Worm (Caenorhabditis elegans) whole organism, L3 larva: ENCODE results near the gene drr-1.
A peak's percentile ranks its signal among the peaks of the same experiment; 100 is the strongest.

ENCODE experiments used
- R02D3.7 ChIP-seq: fragments of 150-350 bp; optimal IDR thresholded peaks from 2 replicates; lab custom pipeline; 2014; ENCODE audit warnings: missing biosample characterization, missing genetic modification characterization
- ZK546.5 ChIP-seq: sonication (generic microtip); optimal IDR thresholded peaks from 2 replicates; lab custom pipeline; 2017; ENCODE audit warnings: missing biosample characterization, missing genetic modification characterization
- ama-1 ChIP-seq: fragments of 150-350 bp; optimal IDR thresholded peaks from 2 replicates; lab custom pipeline; 2018
- ceh-16 ChIP-seq: sonication (generic microtip); optimal IDR thresholded peaks from 2 replicates; lab custom pipeline; 2017; ENCODE audit warnings: missing biosample characterization, missing genetic modification characterization
- ceh-28 ChIP-seq: fragments of 150-350 bp; optimal IDR thresholded peaks from 2 replicates; lab custom pipeline; 2014; ENCODE audit warnings: missing biosample characterization, missing genetic modification reagents, missing genetic modification characterization
- ceh-82 ChIP-seq: fragments of 150-350 bp; optimal IDR thresholded peaks from 2 replicates; lab custom pipeline; 2014; ENCODE audit warnings: missing biosample characterization, missing genetic modification characterization
- ceh-9 ChIP-seq: sonication (generic microtip); optimal IDR thresholded peaks from 2 replicates; lab custom pipeline; 2018; ENCODE audit warnings: missing biosample characterization, missing genetic modification characterization
- daf-12 ChIP-seq: fragments of 150-350 bp; optimal IDR thresholded peaks from 2 replicates; lab custom pipeline; 2014; ENCODE audit warnings: missing biosample characterization, missing genetic modification reagents, missing genetic modification characterization
- egl-27 ChIP-seq: sonication (generic microtip); optimal IDR thresholded peaks from 4 replicates; lab custom pipeline; 2017; ENCODE audit warnings: missing biosample characterization, missing genetic modification reagents, missing genetic modification characterization
- elt-1 ChIP-seq: fragments of 150-350 bp; optimal IDR thresholded peaks from 2 replicates; lab custom pipeline; 2014; ENCODE audit warnings: missing biosample characterization, missing genetic modification characterization
- elt-2 ChIP-seq: sonication (generic microtip); optimal IDR thresholded peaks from 2 replicates; lab custom pipeline; 2016; ENCODE audit warnings: missing genetic modification reagents, mild to moderate bottlenecking, missing genetic modification characterization, missing compliant biosample characterization
- elt-3 ChIP-seq, 3 experiments: fragments of 150-350 bp in 1 of 3; sonication (generic microtip) in 2 of 3; optimal IDR thresholded peaks; 2 replicates in 2 of 3; 4 replicates in 1 of 3; lab custom pipeline; 2014 to 2017; ENCODE audit warnings: missing biosample characterization in 3 of 3, missing genetic modification characterization in 3 of 3
- eor-1 ChIP-seq, 2 experiments: fragments of 150-350 bp; optimal IDR thresholded peaks; 2 replicates each; lab custom pipeline; 2014 to 2018; ENCODE audit warnings: missing biosample characterization in 2 of 2, missing genetic modification characterization in 2 of 2
- fkh-10 ChIP-seq: sonication (generic microtip); optimal IDR thresholded peaks from 2 replicates; lab custom pipeline; 2017; ENCODE audit warnings: missing biosample characterization, missing genetic modification reagents, missing genetic modification characterization
- fkh-2 ChIP-seq: fragments of 150-350 bp; optimal IDR thresholded peaks from 2 replicates; lab custom pipeline; 2014; ENCODE audit warnings: missing biosample characterization, missing genetic modification reagents, missing genetic modification characterization
- fos-1 ChIP-seq: fragments of 150-350 bp; optimal IDR thresholded peaks from 2 replicates; lab custom pipeline; 2014; ENCODE audit warnings: missing biosample characterization, missing genetic modification characterization
- hmg-11 ChIP-seq: sonication (generic microtip); optimal IDR thresholded peaks from 2 replicates; lab custom pipeline; 2016; ENCODE audit warnings: missing genetic modification characterization, missing compliant biosample characterization
- lin-15B ChIP-seq: fragments of 150-350 bp; optimal IDR thresholded peaks from 2 replicates; lab custom pipeline; 2014; ENCODE audit warnings: missing biosample characterization, missing genetic modification characterization
- lin-39 ChIP-seq: fragments of 150-350 bp; optimal IDR thresholded peaks from 2 replicates; lab custom pipeline; 2018; ENCODE audit warnings: missing biosample characterization, missing genetic modification reagents, missing genetic modification characterization
- mdl-1 ChIP-seq: fragments of 150-350 bp; optimal IDR thresholded peaks from 2 replicates; lab custom pipeline; 2014; ENCODE audit warnings: missing biosample characterization, missing genetic modification characterization
- nfya-1 ChIP-seq: sonication (generic microtip); optimal IDR thresholded peaks from 2 replicates; lab custom pipeline; 2017; ENCODE audit warnings: missing genetic modification characterization, mild to moderate bottlenecking, missing compliant biosample characterization, antibody characterized with exemption, moderate library complexity; ENCODE audit not compliant: insufficient read depth
- nhr-11 ChIP-seq: fragments of 150-350 bp; optimal IDR thresholded peaks from 2 replicates; lab custom pipeline; 2014; ENCODE audit warnings: missing biosample characterization, missing genetic modification characterization
- nhr-12 ChIP-seq: fragments of 150-350 bp; optimal IDR thresholded peaks from 2 replicates; lab custom pipeline; 2014; ENCODE audit warnings: missing biosample characterization, missing genetic modification characterization
- nhr-237 ChIP-seq: fragments of 150-350 bp; optimal IDR thresholded peaks from 2 replicates; lab custom pipeline; 2014; ENCODE audit warnings: missing biosample characterization, missing genetic modification characterization
- nhr-25 ChIP-seq: sonication (generic microtip); optimal IDR thresholded peaks from 2 replicates; lab custom pipeline; 2017; ENCODE audit warnings: missing biosample characterization, missing genetic modification characterization
- nhr-28 ChIP-seq: fragments of 150-350 bp; optimal IDR thresholded peaks from 2 replicates; lab custom pipeline; 2014; ENCODE audit warnings: missing biosample characterization, missing genetic modification characterization
- nhr-43 ChIP-seq: sonication (generic microtip); optimal IDR thresholded peaks from 2 replicates; lab custom pipeline; 2016; ENCODE audit warnings: mild to moderate bottlenecking, missing genetic modification characterization, missing compliant biosample characterization; ENCODE audit not compliant: poor library complexity, severe bottlenecking
- pha-4 ChIP-seq: fragments of 150-350 bp; optimal IDR thresholded peaks from 2 replicates; lab custom pipeline; 2014; ENCODE audit warnings: missing biosample characterization, missing genetic modification reagents, missing genetic modification characterization
- pqm-1 ChIP-seq: fragments of 150-350 bp; optimal IDR thresholded peaks from 2 replicates; lab custom pipeline; 2017; ENCODE audit warnings: missing biosample characterization, missing genetic modification characterization, inconsistent platforms
- sea-2 ChIP-seq: fragments of 150-350 bp; sonication (generic microtip); optimal IDR thresholded peaks from 4 replicates; lab custom pipeline; 2014; ENCODE audit warnings: missing biosample characterization, missing genetic modification reagents, missing genetic modification characterization
- skn-1 ChIP-seq: fragments of 150-350 bp; optimal IDR thresholded peaks from 2 replicates; lab custom pipeline; 2014; ENCODE audit warnings: missing biosample characterization, missing genetic modification characterization
- snpc-4 ChIP-seq: fragments of 150-350 bp; optimal IDR thresholded peaks from 2 replicates; lab custom pipeline; 2014; ENCODE audit warnings: missing biosample characterization, missing genetic modification characterization
- unc-39 ChIP-seq: sonication (generic microtip); optimal IDR thresholded peaks from 4 replicates; lab custom pipeline; 2017; ENCODE audit warnings: missing biosample characterization, missing genetic modification characterization
- unc-62 ChIP-seq: fragments of 150-350 bp; sonication (generic microtip); optimal IDR thresholded peaks from 4 replicates; lab custom pipeline; 2014; ENCODE audit warnings: missing biosample characterization, missing genetic modification reagents, missing genetic modification characterization
- zag-1 ChIP-seq: fragments of 150-350 bp; optimal IDR thresholded peaks from 2 replicates; lab custom pipeline; 2014; ENCODE audit warnings: missing biosample characterization, missing genetic modification characterization
- ztf-11 ChIP-seq: fragments of 150-350 bp; optimal IDR thresholded peaks from 2 replicates; lab custom pipeline; 2014; ENCODE audit warnings: missing biosample characterization, missing genetic modification characterization
- ztf-4 ChIP-seq: fragments of 150-350 bp; optimal IDR thresholded peaks from 2 replicates; lab custom pipeline; 2014; ENCODE audit warnings: missing biosample characterization, missing genetic modification characterization

Gene drr-1

ce11 chrII:13515813-13516212, 20.1 kb upstream of the drr-1 start:
- TF ChIP-seq ama-1 (lab: Kevin White, UChicago) (no peak), nhr-237 (tag; lab: Kevin White, UChicago) (no peak), pqm-1 (no peak), daf-12 (no peak), nhr-28 (tag; lab: Kevin White, UChicago) (no peak), zag-1 (tag; lab: Kevin White, UChicago) (no peak), sea-2 (GFP tag; lab: Kevin White, UChicago) (no peak), unc-62 (no peak), egl-27 (tag; lab: Kevin White, UChicago) (no peak), nfya-1 (no peak), elt-1 (tag; lab: Kevin White, UChicago) (no peak), fkh-10 (GFP tag; lab: Kevin White, UChicago) (no peak), hmg-11 (tag; lab: Kevin White, UChicago) (no peak), ZK546.5 (tag; lab: Kevin White, UChicago) (no peak), ceh-82 (tag; lab: Kevin White, UChicago) (no peak)
- TF ChIP-seq, all 47 proteins: peak for 0

- TF ChIP-seq ceh-16 (tag; lab: Kevin White, UChicago) (no peak), ztf-11 (tag; lab: Kevin White, UChicago) (no peak), zag-1 (tag; lab: Kevin White, UChicago) (no peak), ztf-4 (tag; lab: Kevin White, UChicago) (no peak), mdl-1 (tag; lab: Kevin White, UChicago) (no peak), elt-2 (tag; lab: Kevin White, UChicago) (peak; percentile 56), pqm-1 (peak; percentile 1), sea-2 (GFP tag; lab: Kevin White, UChicago) (no peak)
These were observed 12.9 kb upstream of the drr-1 start for ce11 chrII:13508607-13509006.

ce11 chrII:13507535-13507934, 11.8 kb upstream of the drr-1 start, which contains the start of gene nep-17:
TSS of gene nep-17 (plus strand) at chrII:13507819.
- no peak for TF ChIP-seq nhr-11
- no peak for TF ChIP-seq ztf-4 (tag; lab: Kevin White, UChicago)
- TF ChIP-seq pqm-1, result peak; percentile 80
- no peak for TF ChIP-seq mdl-1 (tag; lab: Kevin White, UChicago)
- TF ChIP-seq elt-2 (tag; lab: Kevin White, UChicago), result peak; percentile 82
- no peak for TF ChIP-seq lin-39 (tag; lab: Kevin White, UChicago)
- TF ChIP-seq fkh-2, result no peak
- TF ChIP-seq zag-1 (tag; lab: Kevin White, UChicago), result no peak
- peak; percentile 66 for TF ChIP-seq skn-1 (tag; lab: Kevin White, UChicago)
- TF ChIP-seq lin-15B (tag; lab: Kevin White, UChicago), result no peak
- no peak for TF ChIP-seq fos-1 (tag; lab: Kevin White, UChicago)
- no peak for TF ChIP-seq unc-62
- no peak for TF ChIP-seq elt-3 (tag; optimal IDR thresholded peaks at IDR 0.05; lab: Kevin White, UChicago)
- TF ChIP-seq nhr-237 (tag; lab: Kevin White, UChicago), result no peak
- TF ChIP-seq nhr-25, result no peak
- no peak for TF ChIP-seq unc-39 (tag; lab: Kevin White, UChicago)

ce11 chrII:13505977-13506568, 10.4 kb upstream of the drr-1 start:
- TF ChIP-seq nhr-43 (tag; lab: Kevin White, UChicago) (no peak), ZK546.5 (tag; lab: Kevin White, UChicago) (no peak), nhr-12 (tag; lab: Kevin White, UChicago) (no peak), snpc-4 (tag; lab: Kevin White, UChicago) (no peak), mdl-1 (tag; lab: Kevin White, UChicago) (no peak), elt-2 (tag; lab: Kevin White, UChicago) (peak; percentile 64), pqm-1 (peak; percentile 58), ceh-16 (tag; lab: Kevin White, UChicago) (no peak), pha-4 (tag; lab: Kevin White, UChicago) (no peak), zag-1 (tag; lab: Kevin White, UChicago) (no peak), elt-3 (tag; optimal IDR thresholded peaks at IDR 0.05; lab: Kevin White, UChicago) (no peak), elt-1 (tag; lab: Kevin White, UChicago) (no peak), ztf-4 (tag; lab: Kevin White, UChicago) (no peak), nhr-237 (tag; lab: Kevin White, UChicago) (no peak), nfya-1 (peak; percentile 76), skn-1 (tag; lab: Kevin White, UChicago) (peak; percentile 18), unc-62 (no peak), nhr-25 (no peak), ceh-28 (tag; lab: Kevin White, UChicago) (no peak), ceh-9 (no peak), eor-1 (tag; optimal IDR thresholded peaks at IDR 0.05; lab: Kevin White, UChicago) (no peak), R02D3.7 (no peak), egl-27 (tag; lab: Kevin White, UChicago) (no peak)
